Worm (Caenorhabditis elegans) whole organism, L4/young adult: ENCODE measurements around the gene ZK262.4.

Source experiments
- W03F9.2 ChIP-seq: fragments of 150-350 bp; optimal IDR thresholded peaks from 2 replicates; lab custom pipeline; 2014; ENCODE audit warnings: missing biosample characterization, missing genetic modification characterization
- dao-5 ChIP-seq: sonication (generic microtip); optimal IDR thresholded peaks from 2 replicates; lab custom pipeline; 2016; ENCODE audit warnings: missing genotype, missing genetic modification characterization, moderate library complexity, missing compliant biosample characterization
- him-1 ChIP-seq: sonication (generic microtip); optimal IDR thresholded peaks from 2 replicates; lab custom pipeline; 2016; ENCODE audit warnings: missing genotype, missing genetic modification reagents, missing genetic modification characterization, missing compliant biosample characterization

The ZK262.4 gene

ce11 chrV:18374194-18374593, 50.2 kb downstream of the ZK262.4 start, which contains the start of gene Y51A2B.2:
Y51A2B.2 (plus strand) TSS chrV:18374494.
- TF ChIP-seq dao-5 (tag; lab: Kevin White, UChicago) (no peak), him-1 (tag; lab: Kevin White, UChicago) (no peak), W03F9.2 (no peak)
